Worm (Caenorhabditis elegans) whole organism, late embryonic: Measurements from ENCODE around the gene C27F2.9.

Experiments
- ama-1 ChIP-seq: fragments of 150-350 bp; optimal IDR thresholded peaks from 2 replicates; lab custom pipeline; 2014
- fkh-10 ChIP-seq: fragments of 150-350 bp; optimal IDR thresholded peaks from 2 replicates; lab custom pipeline; 2014; ENCODE audit warnings: missing biosample characterization, missing genetic modification reagents, missing genetic modification characterization
- hlh-13 ChIP-seq: fragments of 200-800 bp; sonication (Bioruptor generic); optimal IDR thresholded peaks from 2 replicates; lab custom pipeline; 2018; ENCODE audit warnings: mild to moderate bottlenecking, missing genetic modification characterization, missing compliant biosample characterization
- nhr-11 ChIP-seq: fragments of 150-350 bp; optimal IDR thresholded peaks from 2 replicates; lab custom pipeline; 2014; ENCODE audit warnings: missing biosample characterization, missing genetic modification characterization
- pqm-1 ChIP-seq: sonication (generic microtip); optimal IDR thresholded peaks from 2 replicates; lab custom pipeline; 2016; ENCODE audit warnings: missing genetic modification characterization, missing compliant biosample characterization
- tbx-7 ChIP-seq: sonication (generic microtip); optimal IDR thresholded peaks from 2 replicates; lab custom pipeline; 2016; ENCODE audit warnings: missing genotype, missing genetic modification characterization, missing compliant biosample characterization
- unc-55 ChIP-seq: sonication (generic microtip); optimal IDR thresholded peaks from 2 replicates; lab custom pipeline; 2017; ENCODE audit warnings: missing biosample characterization, missing genetic modification reagents, missing genetic modification characterization

DNA sequence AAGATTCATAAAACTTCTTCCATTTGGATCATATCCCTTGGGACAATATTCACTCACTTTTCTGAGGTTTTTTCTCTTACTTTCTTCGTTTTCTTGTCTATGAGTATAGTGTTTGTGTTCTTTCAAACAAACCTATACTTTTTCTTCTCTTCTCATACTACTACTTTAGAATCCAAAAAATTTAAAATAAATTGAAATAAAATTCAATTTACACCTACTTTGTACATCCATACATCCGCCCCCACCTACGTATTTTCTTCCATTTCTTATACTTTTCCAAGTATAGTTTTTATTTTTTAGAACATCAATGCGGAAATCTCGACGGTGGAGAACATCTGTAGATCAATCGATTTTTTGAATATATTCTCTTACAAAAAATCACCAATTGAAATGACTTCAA is 2.4 kb upstream of the C27F2.9 start, which contains the start of gene nca-2:
- no peak for TF ChIP-seq pqm-1
- TF ChIP-seq tbx-7 (tag; lab: Kevin White, UChicago) = no peak
- TF ChIP-seq ama-1 = no peak
- TF ChIP-seq nhr-11 (tag; lab: Kevin White, UChicago) = no peak
- TF ChIP-seq hlh-13 = no peak
- TF ChIP-seq fkh-10 (GFP tag; lab: Kevin White, UChicago) = no peak
- TF ChIP-seq unc-55 (GFP tag; lab: Kevin White, UChicago) = no peak
